Fruit fly (Drosophila melanogaster): Measurements from ENCODE around the gene CG17298.

- TF ChIP-seq kay (GFP tag; ENCODE audit: borderline replicate concordance) (no peak), cic (GFP tag; optimal IDR thresholded peaks at IDR 0.05) (no peak), Clk (GFP tag; optimal IDR thresholded peaks at IDR 0.05) (no peak)
Observed at dm6 chr3R:21319120-21319519, 36.1 kb downstream of the CG17298 start.

Measured in whole organism, adult.